Fruit fly (Drosophila melanogaster) whole organism, embryonic: ENCODE results near the gene CG7182.

Experiments
- Ada2b ChIP-seq: fragments of 200-800 bp; sonication (Bioruptor generic); IDR thresholded peaks from 2 replicates; pipeline ENCODE4 v1.3.6; 2022; ENCODE audit warnings: missing biosample characterization, missing genetic modification characterization
- CG10267 ChIP-seq: fragments of 200-800 bp; sonication (Bioruptor generic); optimal IDR thresholded peaks from 2 replicates; lab custom pipeline; 2018; ENCODE audit warnings: missing biosample characterization, mild to moderate bottlenecking, missing genetic modification characterization, moderate library complexity
- CG13424 ChIP-seq: fragments of 200-800 bp; sonication (Bioruptor generic); optimal IDR thresholded peaks from 2 replicates; lab custom pipeline; 2019; ENCODE audit warnings: missing biosample characterization, mild to moderate bottlenecking, missing genetic modification characterization, moderate library complexity
- CG14014 ChIP-seq: fragments of 200-800 bp; sonication (Bioruptor generic); IDR thresholded peaks from 2 replicates; pipeline ENCODE4 v1.3.6; 2022; ENCODE audit warnings: missing biosample characterization, missing genetic modification characterization
- CG17359 ChIP-seq: fragments of 200-800 bp; sonication (Bioruptor generic); optimal IDR thresholded peaks from 3 replicates; lab custom pipeline; 2018; ENCODE audit warnings: missing biosample characterization, mild to moderate bottlenecking, missing genetic modification characterization, moderate library complexity
- CG18764 ChIP-seq: fragments of 200-800 bp; sonication (Bioruptor generic); optimal IDR thresholded peaks from 3 replicates; lab custom pipeline; 2016; ENCODE audit warnings: missing biosample characterization, missing genetic modification characterization
- CG2120 ChIP-seq: fragments of 200-800 bp; sonication (Bioruptor generic); optimal IDR thresholded peaks from 3 replicates; lab custom pipeline; 2016; ENCODE audit warnings: missing biosample characterization, missing genetic modification characterization
- CG32532 ChIP-seq: fragments of 200-800 bp; sonication (Bioruptor generic); IDR thresholded peaks from 2 replicates; pipeline ENCODE4 v1.3.6; 2022; ENCODE audit warnings: missing biosample characterization, missing genetic modification characterization
- CG33213 ChIP-seq: fragments of 200-800 bp; sonication (Bioruptor generic); optimal IDR thresholded peaks from 3 replicates; lab custom pipeline; 2016; ENCODE audit warnings: missing biosample characterization, missing genetic modification characterization
- Deaf1 ChIP-seq: fragments of 200-800 bp; optimal IDR thresholded peaks from 3 replicates; lab custom pipeline; 2019; ENCODE audit warnings: missing biosample characterization, mild to moderate bottlenecking, missing genetic modification characterization, moderate library complexity
- Drgx ChIP-seq: fragments of 200-800 bp; sonication (Bioruptor generic); IDR thresholded peaks from 2 replicates; pipeline ENCODE4 v1.3.6; 2022; ENCODE audit warnings: missing biosample characterization, missing genetic modification characterization
- E2f1 ChIP-seq: fragments of 200-800 bp; sonication (Bioruptor generic); IDR thresholded peaks from 2 replicates; pipeline ENCODE4 v1.3.6; 2022; ENCODE audit warnings: missing biosample characterization, missing genetic modification characterization
- Ets97D ChIP-seq: fragments of 200-800 bp; sonication (Bioruptor generic); optimal IDR thresholded peaks from 3 replicates; lab custom pipeline; 2016; ENCODE audit warnings: missing biosample characterization, missing genetic modification characterization
- Fer1 ChIP-seq: fragments of 200-800 bp; sonication (Bioruptor generic); optimal IDR thresholded peaks from 2 replicates; lab custom pipeline; 2017; ENCODE audit warnings: missing biosample characterization, mild to moderate bottlenecking, missing genetic modification characterization
- Fer3 ChIP-seq: fragments of 200-800 bp; sonication (Bioruptor generic); optimal IDR thresholded peaks from 2 replicates; lab custom pipeline; 2018; ENCODE audit warnings: missing biosample characterization, mild to moderate bottlenecking, missing genetic modification characterization, moderate library complexity
- Gug ChIP-seq: fragments of 200-800 bp; sonication (Bioruptor generic); IDR thresholded peaks from 4 replicates; pipeline ENCODE4 v1.3.6; 2022; ENCODE audit warnings: missing biosample characterization, missing genetic modification characterization
- H2.0 ChIP-seq: fragments of 200-800 bp; sonication (Bioruptor generic); IDR thresholded peaks from 2 replicates; pipeline ENCODE4 v1.3.6; 2022; ENCODE audit warnings: missing biosample characterization, missing genetic modification characterization
- HHEX ChIP-seq: fragments of 200-800 bp; sonication (Bioruptor generic); optimal IDR thresholded peaks from 3 replicates; lab custom pipeline; 2017; ENCODE audit warnings: missing biosample characterization, mild to moderate bottlenecking, missing genetic modification characterization, missing genetic modification reagents
- Lhr ChIP-seq: fragments of 200-800 bp; sonication (Bioruptor generic); optimal IDR thresholded peaks from 3 replicates; lab custom pipeline; 2017; ENCODE audit warnings: mild to moderate bottlenecking, missing biosample characterization, missing genetic modification reagents, missing genetic modification characterization
- Lpt ChIP-seq: fragments of >200 bp; optimal IDR thresholded peaks from 2 replicates; lab custom pipeline; 2018; ENCODE audit warnings: missing biosample characterization, missing genetic modification characterization
- Med ChIP-seq: fragments of 200-800 bp; sonication (Bioruptor generic); peaks from one replicate; lab custom pipeline; 2016; ENCODE audit warnings: missing biosample characterization, missing genetic modification characterization, mild to moderate bottlenecking, inconsistent platforms, moderate library complexity
- Meics ChIP-seq: fragments of 200-800 bp; sonication (Bioruptor generic); optimal IDR thresholded peaks from 2 replicates; lab custom pipeline; 2017; ENCODE audit warnings: missing biosample characterization, mild to moderate bottlenecking, missing genetic modification characterization
- NFAT ChIP-seq: fragments of 200-800 bp; sonication (Bioruptor generic); IDR thresholded peaks from 2 replicates; pipeline ENCODE4 v1.3.6; 2022; ENCODE audit warnings: missing biosample characterization, missing genetic modification characterization
- Rfx ChIP-seq: fragments of 200-800 bp; sonication (Bioruptor generic); IDR thresholded peaks from 2 replicates; pipeline ENCODE4 v1.3.6; 2022; ENCODE audit warnings: missing biosample characterization, missing genetic modification characterization
- Six4 ChIP-seq: fragments of 200-800 bp; sonication (Bioruptor generic); optimal IDR thresholded peaks from 2 replicates; lab custom pipeline; 2016; ENCODE audit warnings: missing biosample characterization, missing genetic modification characterization
- Taf1 ChIP-seq: fragments of 200-800 bp; sonication (Bioruptor generic); IDR thresholded peaks from 2 replicates; pipeline ENCODE4 v1.3.6; 2022; ENCODE audit warnings: missing biosample characterization, missing genetic modification characterization
- Xbp1 ChIP-seq: fragments of 200-800 bp; sonication (Bioruptor generic); optimal IDR thresholded peaks from 3 replicates; lab custom pipeline; 2016; ENCODE audit warnings: missing biosample characterization, mild to moderate bottlenecking, missing genetic modification characterization
- Xrp1 ChIP-seq: fragments of 200-800 bp; sonication (Bioruptor generic); IDR thresholded peaks from 2 replicates; pipeline ENCODE4 v1.3.6; 2022; ENCODE audit warnings: missing biosample characterization, missing genetic modification characterization
- al ChIP-seq: fragments of 200-800 bp; sonication (Bioruptor generic); IDR thresholded peaks from 2 replicates; pipeline ENCODE4 v1.3.6; 2022; ENCODE audit warnings: missing biosample characterization, missing genetic modification characterization
- bsh ChIP-seq, 2 experiments: fragments of 200-800 bp; sonication (Bioruptor generic); optimal IDR thresholded peaks; 2 replicates each; lab custom pipeline; 2017 to 2018; ENCODE audit warnings: mild to moderate bottlenecking in 2 of 2, missing biosample characterization in 2 of 2, missing genetic modification characterization in 2 of 2, moderate library complexity in 1 of 2
- chn ChIP-seq: fragments of 200-800 bp; sonication (Bioruptor generic); optimal IDR thresholded peaks from 2 replicates; lab custom pipeline; 2016; ENCODE audit warnings: missing biosample characterization, missing genetic modification characterization
- crc ChIP-seq: fragments of 200-800 bp; sonication (Bioruptor generic); optimal IDR thresholded peaks from 2 replicates; lab custom pipeline; 2016; ENCODE audit warnings: missing biosample characterization, missing genetic modification characterization
- gce ChIP-seq: fragments of 200-800 bp; sonication (Bioruptor generic); IDR thresholded peaks from 3 replicates; pipeline ENCODE4 v1.3.6; 2022; ENCODE audit warnings: missing biosample characterization, missing genetic modification characterization
- lab ChIP-seq: fragments of 200-800 bp; sonication (Bioruptor generic); optimal IDR thresholded peaks from 3 replicates; lab custom pipeline; 2017; ENCODE audit warnings: missing biosample characterization, missing genetic modification characterization, mild to moderate bottlenecking, moderate library complexity, missing genetic modification reagents
- lilli ChIP-seq: fragments of 200-800 bp; sonication (Bioruptor generic); optimal IDR thresholded peaks from 3 replicates; lab custom pipeline; 2016; ENCODE audit warnings: missing biosample characterization, missing genetic modification characterization
- lmd ChIP-seq: fragments of 200-800 bp; sonication (Bioruptor generic); IDR thresholded peaks from 2 replicates; pipeline ENCODE4 v1.3.6; 2022; ENCODE audit warnings: missing biosample characterization, missing genetic modification characterization
- onecut ChIP-seq: fragments of 200-800 bp; sonication (Bioruptor generic); IDR thresholded peaks from 2 replicates; pipeline ENCODE4 v1.3.6; 2022; ENCODE audit warnings: missing biosample characterization, missing genetic modification characterization
- otp ChIP-seq: fragments of 200-800 bp; sonication (Bioruptor generic); IDR thresholded peaks from 3 replicates; pipeline ENCODE4, ENCODE4 v1.3.6; 2022; ENCODE audit warnings: missing biosample characterization, missing genetic modification characterization
- ranshi ChIP-seq: fragments of 200-800 bp; sonication (Bioruptor generic); IDR thresholded peaks from 2 replicates; pipeline ENCODE4 v1.3.6; 2022; ENCODE audit warnings: missing biosample characterization, missing genetic modification characterization
- slbo ChIP-seq: fragments of 200-800 bp; sonication (Bioruptor generic); IDR thresholded peaks from 2 replicates; pipeline ENCODE4 v1.3.6; 2022; ENCODE audit warnings: missing biosample characterization, missing genetic modification characterization
- slp2 ChIP-seq: fragments of 200-800 bp; sonication (Bioruptor generic); optimal IDR thresholded peaks from 2 replicates; lab custom pipeline; 2016; ENCODE audit warnings: missing biosample characterization, missing genetic modification characterization
- trem ChIP-seq: fragments of 200-800 bp; optimal IDR thresholded peaks from 3 replicates; lab custom pipeline; 2019; ENCODE audit warnings: missing biosample characterization, mild to moderate bottlenecking, missing genetic modification characterization, moderate library complexity
- vvl ChIP-seq: fragments of 200-800 bp; sonication (Bioruptor generic); IDR thresholded peaks from 2 replicates; pipeline ENCODE4 v1.3.6; 2022; ENCODE audit warnings: missing biosample characterization, missing genetic modification characterization
- z ChIP-seq: fragments of 200-800 bp; sonication (Bioruptor generic); IDR thresholded peaks from 3 replicates; pipeline ENCODE4 v1.3.6; 2022; ENCODE audit warnings: missing biosample characterization, missing genetic modification characterization

Gene CG7182

DNA sequence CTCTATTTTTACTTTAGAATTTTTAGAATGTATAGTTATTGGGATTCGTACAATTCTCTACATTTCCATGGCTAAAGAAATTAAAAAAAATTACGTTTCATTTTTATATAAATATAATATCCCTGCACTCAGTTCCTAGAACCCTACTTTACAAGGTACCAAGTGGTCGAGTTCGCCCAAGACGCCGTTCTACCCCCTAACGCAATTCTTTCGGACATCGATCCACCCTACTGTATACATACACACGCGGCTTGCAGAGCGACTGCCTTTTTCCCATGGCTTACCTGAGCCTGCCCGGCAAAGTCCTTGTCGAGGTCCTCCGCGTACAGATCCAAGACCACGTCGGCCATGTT is 31.4 kb downstream of the CG7182 start (continued):
- TF ChIP-seq otp (GFP tag; lab: Robert Waterston, UW): 0 out of 3 replicates have a peak, but pooled peaks have one; percentile 22
- TF ChIP-seq Drgx: peak; percentile 27; the same call in 1 of the 2 replicates
- peak; percentile 44 for TF ChIP-seq lmd
- TF ChIP-seq slp2: no peak
- 0 out of 2 replicates have a peak, but pooled peaks have one; percentile 4 for TF ChIP-seq al
- TF ChIP-seq CG32532 (GFP tag; lab: Robert Waterston, UW): peak; percentile 53
- peak; percentile 15; the same call in 1 of the 4 replicates for TF ChIP-seq Gug (GFP tag; lab: Robert Waterston, UW)
- TF ChIP-seq bsh (GFP tag; optimal IDR thresholded peaks at IDR 0.05; lab: Kevin White, UChicago): peak in 1 of 2 experiments; percentile 16
- TF ChIP-seq Ada2b (GFP tag; lab: Robert Waterston, UW): peak; percentile 44; the same call in 1 of the 2 replicates
- TF ChIP-seq CG17359: no peak
- peak; percentile 45; the same call in 1 of the 2 replicates for TF ChIP-seq Rfx (GFP tag; lab: Robert Waterston, UW)
- TF ChIP-seq Deaf1: no peak
- TF ChIP-seq vvl (GFP tag; lab: Robert Waterston, UW): peak; percentile 11
- TF ChIP-seq Taf1 (GFP tag; lab: Robert Waterston, UW): peak; percentile 47; the same call in 1 of the 2 replicates
- TF ChIP-seq chn (GFP tag; lab: Kevin White, UChicago): peak; percentile 16
- TF ChIP-seq slbo: peak; percentile 57
- TF ChIP-seq Ets97D (GFP tag; lab: Kevin White, UChicago): no peak
- TF ChIP-seq CG13424: peak; percentile 17
- peak; percentile 69 for TF ChIP-seq NFAT (GFP tag; lab: Robert Waterston, UW)
- peak; percentile 4 for TF ChIP-seq HHEX (GFP tag; lab: Kevin White, UChicago)
- no peak for TF ChIP-seq gce (GFP tag; lab: Robert Waterston, UW)
- TF ChIP-seq z (GFP tag; lab: Robert Waterston, UW): 0 out of 3 replicates have a peak, but pooled peaks have one; percentile 19
- TF ChIP-seq lilli (GFP tag; lab: Kevin White, UChicago): peak; percentile 53
- peak; percentile 8 for TF ChIP-seq lab (GFP tag; lab: Kevin White, UChicago)
- no peak for TF ChIP-seq crc (GFP tag; lab: Kevin White, UChicago)
- peak; percentile 46 for TF ChIP-seq Fer1 (GFP tag; lab: Kevin White, UChicago)
- TF ChIP-seq Lpt (GFP tag; lab: Kevin White, UChicago): no peak
- peak; percentile 44 for TF ChIP-seq onecut (GFP tag; lab: Robert Waterston, UW)
- TF ChIP-seq CG14014 (GFP tag; lab: Robert Waterston, UW): 0 out of 2 replicates have a peak, but pooled peaks have one; percentile 8
- 0 out of 2 replicates have a peak, but pooled peaks have one; percentile 24 for TF ChIP-seq H2.0 (GFP tag; lab: Robert Waterston, UW)
- peak; percentile 53 for TF ChIP-seq CG2120 (GFP tag; lab: Kevin White, UChicago)
- no peak for TF ChIP-seq CG10267 (tag; lab: Kevin White, UChicago)
- TF ChIP-seq Xrp1 (GFP tag; lab: Robert Waterston, UW): peak; percentile 30; the same call in 1 of the 2 replicates
- no peak for TF ChIP-seq trem (tag; lab: Kevin White, UChicago)
- TF ChIP-seq CG18764: no peak
- TF ChIP-seq Xbp1 (GFP tag; lab: Kevin White, UChicago): peak; percentile 47
- peak; percentile 51 for TF ChIP-seq Meics
- no peak for TF ChIP-seq CG33213 (GFP tag; lab: Kevin White, UChicago)
- no peak for TF ChIP-seq Lhr (GFP tag; lab: Kevin White, UChicago)
- peak; percentile 0 for TF ChIP-seq Six4
- peak; percentile 21 for TF ChIP-seq Fer3
- peak; percentile 85 for TF ChIP-seq Med
- TF ChIP-seq E2f1: no peak
- 0 out of 2 replicates have a peak, but pooled peaks have one; percentile 36 for TF ChIP-seq ranshi
